Fruit fly (Drosophila melanogaster): Measurements from ENCODE around the gene D2hgdh.

D2hgdh gene

DNA sequence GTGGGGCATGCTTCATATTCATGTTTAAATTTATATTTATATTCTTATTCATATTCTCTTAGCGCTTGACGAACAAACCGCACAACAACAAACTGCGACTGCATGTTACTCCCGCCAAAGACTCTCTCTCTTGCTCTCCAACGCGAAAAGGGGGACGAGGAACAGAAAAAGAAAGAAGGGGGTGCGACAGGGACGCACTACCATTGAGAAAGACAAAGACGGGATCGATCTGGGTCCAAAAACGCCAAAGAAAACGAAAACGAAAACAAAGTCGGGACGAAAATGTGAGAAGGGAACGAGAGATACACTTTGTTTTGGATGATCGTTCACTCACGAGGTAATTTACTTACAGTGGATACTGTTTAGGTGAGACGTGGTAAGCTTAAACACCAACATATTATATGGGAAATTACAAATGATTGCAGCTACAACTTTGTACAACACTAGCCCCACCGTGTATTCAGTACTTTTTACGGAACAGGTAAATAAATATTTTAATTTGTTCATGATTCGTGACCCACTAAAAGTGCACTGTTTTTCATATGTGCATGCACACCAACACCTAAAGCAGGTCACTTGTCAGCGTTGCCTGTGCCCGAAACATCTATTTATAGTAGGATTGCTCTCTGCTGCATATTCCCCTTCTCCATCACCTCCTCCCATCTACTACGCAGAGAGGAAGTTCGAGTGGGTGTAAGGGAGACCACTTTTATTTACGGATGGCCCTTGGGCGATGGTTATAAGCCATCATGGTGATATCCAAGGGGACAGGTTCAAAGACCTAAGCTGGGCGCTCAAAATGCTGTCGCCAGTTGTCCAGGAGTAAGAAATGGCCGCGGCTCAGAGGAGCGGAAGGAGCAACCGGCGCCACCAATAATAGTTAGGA, 19.3 kb upstream of the D2hgdh start (continued):
- TF ChIP-seq CG15601 (tag; optimal IDR thresholded peaks at IDR 0.05) (peak; percentile 36), dan (GFP tag; IDR thresholded peaks at IDR 0.05) (no peak), dm (GFP tag; optimal IDR thresholded peaks at IDR 0.05) (no peak), CG12769 (tag; optimal IDR thresholded peaks at IDR 0.05) (no peak), CG8924 (tag; optimal IDR thresholded peaks at IDR 0.05) (no peak), Opbp (GFP tag; IDR thresholded peaks at IDR 0.05; ENCODE audit: partially characterized antibody) (no peak), CG16815 (GFP tag; optimal IDR thresholded peaks at IDR 0.05) (no peak), CG10267 (tag; optimal IDR thresholded peaks at IDR 0.05) (peak; percentile 33), pan (optimal IDR thresholded peaks at IDR 0.05) (no peak), pan (GFP tag; optimal IDR thresholded peaks at IDR 0.05 in 1 of 2, IDR thresholded peaks at IDR 0.05 in 1 of 2) (peak in 1 of 2 experiments; percentile 31), Deaf1 (tag; optimal IDR thresholded peaks at IDR 0.05) (no peak), phol (tag; optimal IDR thresholded peaks at IDR 0.05) (peak; percentile 58), CG17802 (tag; optimal IDR thresholded peaks at IDR 0.05) (no peak), jumu (GFP tag; optimal IDR thresholded peaks at IDR 0.05) (no peak), Fer2 (tag; optimal IDR thresholded peaks at IDR 0.05) (no peak), Bdp1 (GFP tag; optimal IDR thresholded peaks at IDR 0.05) (no peak), CG4707 (GFP tag; optimal IDR thresholded peaks at IDR 0.05) (no peak), run (tag; optimal IDR thresholded peaks at IDR 0.05) (no peak), rib (GFP tag; IDR thresholded peaks at IDR 0.05) (no peak), Nf-YA (GFP tag; IDR thresholded peaks at IDR 0.05) (no peak), CG9727 (GFP tag; optimal IDR thresholded peaks at IDR 0.05) (peak; percentile 37), Sox102F (GFP tag; optimal IDR thresholded peaks at IDR 0.05) (no peak), Dip3 (GFP tag; optimal IDR thresholded peaks at IDR 0.05) (no peak), CG11456 (GFP tag; IDR thresholded peaks at IDR 0.05) (no peak), CG17361 (GFP tag; IDR thresholded peaks at IDR 0.05) (peak; percentile 63; the same call in 2 of the 3 replicates), sens (GFP tag) (peak; percentile 93), Gug (GFP tag; IDR thresholded peaks at IDR 0.05) (no peak), CG11560 (tag; IDR thresholded peaks at IDR 0.05) (no peak), croc (GFP tag; conservative IDR thresholded peaks at IDR 0.05) (no peak), mld (GFP tag; IDR thresholded peaks at IDR 0.05; ENCODE audit: partially characterized antibody) (no peak), Aef1 (GFP tag; IDR thresholded peaks at IDR 0.05) (no peak), caup (GFP tag; optimal IDR thresholded peaks at IDR 0.05; ENCODE audit: severe bottlenecking) (no peak), sna (GFP tag; IDR thresholded peaks at IDR 0.05; ENCODE audit: partially characterized antibody) (no peak), usp (GFP tag; optimal IDR thresholded peaks at IDR 0.05) (no peak), CG1233 (GFP tag; optimal IDR thresholded peaks at IDR 0.05) (peak; percentile 26), CG11093 (GFP tag; IDR thresholded peaks at IDR 0.05) (no peak), MTF-1 (GFP tag; optimal IDR thresholded peaks at IDR 0.05; ENCODE audit: borderline replicate concordance) (no peak), CG8089 (GFP tag; optimal IDR thresholded peaks at IDR 0.05) (no peak), Asciz (GFP tag; optimal IDR thresholded peaks at IDR 0.05) (peak; percentile 13), ftz-f1 (GFP tag; optimal IDR thresholded peaks at IDR 0.05) (no peak), Xrp1 (GFP tag; IDR thresholded peaks at IDR 0.05) (peak; percentile 32; the same call in 1 of the 2 replicates), pfk (GFP tag; optimal IDR thresholded peaks at IDR 0.05) (no peak), CG10543 (GFP tag; optimal IDR thresholded peaks at IDR 0.05) (no peak), D (optimal IDR thresholded peaks at IDR 0.05) (no peak), D (GFP tag; optimal IDR thresholded peaks at IDR 0.05) (peak; percentile 46), CG17612 (GFP tag; IDR thresholded peaks at IDR 0.05) (no peak), TFAM (GFP tag; optimal IDR thresholded peaks at IDR 0.05) (no peak), CG8478 (optimal IDR thresholded peaks at IDR 0.05) (no peak), corto (GFP tag; optimal IDR thresholded peaks at IDR 0.05) (peak; percentile 44)
